Worm (Caenorhabditis elegans) whole organism, mixed stage, embryonic: ENCODE results near the gene pqn-22.
A peak's percentile ranks its signal among the peaks of the same experiment; 100 is the strongest.

ENCODE experiments used
- M03D4.4 ChIP-seq: sonication (generic microtip); optimal IDR thresholded peaks from 2 replicates; lab custom pipeline; 2017; ENCODE audit warnings: mild to moderate bottlenecking, missing genetic modification characterization, missing compliant biosample characterization
- bed-3 ChIP-seq: fragments of 200-800 bp; sonication (Bioruptor generic); optimal IDR thresholded peaks from 3 replicates; lab custom pipeline; 2018; ENCODE audit warnings: mild to moderate bottlenecking, missing genetic modification characterization, moderate library complexity, missing compliant biosample characterization
- ceh-39 ChIP-seq: fragments of 150-350 bp; optimal IDR thresholded peaks from 2 replicates; lab custom pipeline; 2014; ENCODE audit warnings: missing biosample characterization, missing genetic modification characterization
- ceh-83 ChIP-seq: fragments of 200-800 bp; sonication (Bioruptor generic); optimal IDR thresholded peaks from 2 replicates; lab custom pipeline; 2018; ENCODE audit warnings: mild to moderate bottlenecking, missing genetic modification characterization, missing compliant biosample characterization
- ces-1 ChIP-seq: fragments of 150-350 bp; optimal IDR thresholded peaks from 2 replicates; lab custom pipeline; 2014; ENCODE audit warnings: missing biosample characterization, missing genetic modification reagents, missing genetic modification characterization
- cnd-1 ChIP-seq: fragments of 200-800 bp; sonication (Bioruptor generic); optimal IDR thresholded peaks from 2 replicates; lab custom pipeline; 2018; ENCODE audit warnings: mild to moderate bottlenecking, missing genetic modification characterization, missing compliant biosample characterization
- drap-1 ChIP-seq: fragments of 200-800 bp; sonication (Bioruptor generic); optimal IDR thresholded peaks from 3 replicates; lab custom pipeline; 2018; ENCODE audit warnings: mild to moderate bottlenecking, missing genetic modification characterization, missing compliant biosample characterization
- elt-1 ChIP-seq: sonication (generic microtip); optimal IDR thresholded peaks from 2 replicates; lab custom pipeline; 2017; ENCODE audit warnings: missing genetic modification characterization, mild to moderate bottlenecking, missing compliant biosample characterization, antibody characterized with exemption, moderate library complexity, borderline replicate concordance; ENCODE audit not compliant: insufficient read depth
- flh-1 ChIP-seq: fragments of 200-800 bp; sonication (Bioruptor generic); optimal IDR thresholded peaks from 2 replicates; lab custom pipeline; 2018; ENCODE audit warnings: mild to moderate bottlenecking, missing genetic modification characterization, moderate library complexity, missing compliant biosample characterization
- ham-2 ChIP-seq: fragments of 200-800 bp; sonication (Bioruptor generic); optimal IDR thresholded peaks from 2 replicates; lab custom pipeline; 2018; ENCODE audit warnings: mild to moderate bottlenecking, missing genetic modification characterization, missing compliant biosample characterization
- hlh-1 ChIP-seq: fragments of 150-350 bp; optimal IDR thresholded peaks from 2 replicates; lab custom pipeline; 2014; ENCODE audit warnings: missing biosample characterization, missing genetic modification reagents, missing genetic modification characterization
- lin-32 ChIP-seq: fragments of 200-800 bp; sonication (Bioruptor generic); optimal IDR thresholded peaks from 2 replicates; lab custom pipeline; 2018; ENCODE audit warnings: mild to moderate bottlenecking, missing genetic modification characterization, missing compliant biosample characterization
- lsy-2 ChIP-seq: fragments of 150-350 bp; optimal IDR thresholded peaks from 2 replicates; lab custom pipeline; 2014; ENCODE audit warnings: missing biosample characterization, missing genetic modification characterization
- mep-1 ChIP-seq: fragments of 150-350 bp; optimal IDR thresholded peaks from 2 replicates; lab custom pipeline; 2017; ENCODE audit warnings: missing biosample characterization, missing genetic modification reagents, missing genetic modification characterization, inconsistent platforms
- mls-2 ChIP-seq: sonication (generic microtip); optimal IDR thresholded peaks from 2 replicates; lab custom pipeline; 2016; ENCODE audit warnings: mild to moderate bottlenecking, missing genetic modification characterization, moderate library complexity, missing compliant biosample characterization
- nhr-2 ChIP-seq: fragments of 150-350 bp; optimal IDR thresholded peaks from 2 replicates; lab custom pipeline; 2014; ENCODE audit warnings: missing biosample characterization, missing genetic modification characterization
- nhr-28 ChIP-seq: fragments of 150-350 bp; optimal IDR thresholded peaks from 2 replicates; lab custom pipeline; 2014; ENCODE audit warnings: missing biosample characterization, missing genetic modification characterization
- nhr-76 ChIP-seq: sonication (generic microtip); optimal IDR thresholded peaks from 2 replicates; lab custom pipeline; 2017; ENCODE audit warnings: missing biosample characterization, missing genetic modification characterization
- pha-4 ChIP-seq: fragments of 150-350 bp; optimal IDR thresholded peaks from 2 replicates; lab custom pipeline; 2018; ENCODE audit warnings: missing biosample characterization, missing genetic modification reagents, missing genetic modification characterization
- sem-2 ChIP-seq: fragments of 200-800 bp; sonication (Bioruptor generic); optimal IDR thresholded peaks from 2 replicates; lab custom pipeline; 2018; ENCODE audit warnings: mild to moderate bottlenecking, missing genetic modification characterization, missing compliant biosample characterization
- snpc-4 ChIP-seq: fragments of 150-350 bp; optimal IDR thresholded peaks from 2 replicates; lab custom pipeline; 2014; ENCODE audit warnings: missing biosample characterization, missing genetic modification characterization
- sptf-1 ChIP-seq: sonication (generic microtip); optimal IDR thresholded peaks from 2 replicates; lab custom pipeline; 2017; ENCODE audit warnings: mild to moderate bottlenecking, missing genetic modification characterization, moderate library complexity, missing compliant biosample characterization
- tbx-8 ChIP-seq: fragments of 200-800 bp; sonication (Bioruptor generic); optimal IDR thresholded peaks from 2 replicates; lab custom pipeline; 2018; ENCODE audit warnings: mild to moderate bottlenecking, missing genetic modification characterization, moderate library complexity, missing compliant biosample characterization
- unc-120 ChIP-seq: sonication (generic microtip); optimal IDR thresholded peaks from 2 replicates; lab custom pipeline; 2017; ENCODE audit warnings: missing genetic modification characterization, missing compliant biosample characterization; ENCODE audit not compliant: poor library complexity, severe bottlenecking
- unc-39 ChIP-seq: fragments of 150-350 bp; optimal IDR thresholded peaks from 2 replicates; lab custom pipeline; 2014; ENCODE audit warnings: missing biosample characterization, missing genetic modification characterization
- unc-62 ChIP-seq: fragments of 150-350 bp; optimal IDR thresholded peaks from 2 replicates; lab custom pipeline; 2014; ENCODE audit warnings: missing biosample characterization, missing genetic modification reagents, missing genetic modification characterization
- zip-8 ChIP-seq: fragments of 150-350 bp; optimal IDR thresholded peaks from 2 replicates; lab custom pipeline; 2014; ENCODE audit warnings: missing biosample characterization, missing genetic modification characterization
- ztf-11 ChIP-seq: fragments of 150-350 bp; optimal IDR thresholded peaks from 2 replicates; lab custom pipeline; 2014; ENCODE audit warnings: missing biosample characterization, missing genetic modification characterization

pqn-22 gene

DNA sequence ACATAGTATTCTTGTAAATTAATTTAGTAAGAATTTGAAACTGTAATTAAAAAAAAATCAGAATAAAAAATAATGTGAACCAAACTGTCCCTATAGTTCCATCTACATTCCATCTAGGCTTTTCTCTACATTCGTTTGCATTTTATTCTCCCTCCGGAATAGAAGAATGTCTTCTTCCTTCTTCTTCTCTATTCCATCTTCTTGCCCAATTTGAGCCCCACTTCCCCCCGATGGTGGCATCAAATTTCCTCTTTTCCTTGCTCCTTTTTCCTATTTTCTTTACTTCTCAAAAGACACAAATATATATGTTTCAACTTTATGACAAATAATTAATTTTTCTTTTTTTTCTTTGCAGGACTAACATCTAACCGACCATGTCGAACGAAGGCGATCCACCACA lies 58.2 kb downstream of the pqn-22 start, which contains the start of gene unc-44:
TSS of gene unc-44 (plus strand) at position 356 of the 400 bp plus-strand sequence.
- TF ChIP-seq bed-3 (GFP tag; lab: Kevin White, UChicago) (no peak), ces-1 (GFP tag; lab: Kevin White, UChicago) (peak; percentile 55), mls-2 (tag; lab: Kevin White, UChicago) (no peak), sem-2 (no peak)
- TF ChIP-seq, all 35 proteins: peak for 1

DNA sequence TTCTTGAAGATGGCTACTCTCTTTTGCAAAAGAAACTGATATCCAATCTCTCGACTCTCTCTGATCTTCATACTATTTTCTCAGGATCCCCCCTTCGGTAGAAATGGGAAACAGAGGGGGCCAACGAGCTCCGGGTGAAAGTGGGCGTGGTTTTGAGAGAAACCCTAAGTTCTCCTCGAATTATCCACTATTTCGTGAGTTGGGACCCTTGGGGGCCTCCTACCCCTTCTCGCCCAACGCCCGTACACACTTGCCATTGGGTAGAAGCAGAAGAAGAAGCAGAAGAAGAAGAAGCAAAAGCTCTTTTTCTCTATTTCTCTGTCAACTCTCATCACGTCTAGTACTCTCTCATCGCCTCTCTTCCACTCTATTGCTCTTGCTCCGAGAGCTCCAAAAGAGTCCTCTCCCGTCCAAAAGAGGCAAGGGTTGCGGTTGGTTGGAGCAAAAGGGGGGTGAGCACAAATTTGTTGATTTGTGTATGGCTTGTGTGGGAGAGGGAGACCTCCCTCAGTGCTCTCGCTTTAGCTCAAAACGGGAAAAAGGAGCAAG lies 59.4 kb downstream of the pqn-22 start:
- TF ChIP-seq mep-1 (tag; lab: Kevin White, UChicago), result peak; percentile 54
- no peak for TF ChIP-seq ham-2 (GFP tag; lab: Kevin White, UChicago)
- no peak for TF ChIP-seq tbx-8 (GFP tag; lab: Kevin White, UChicago)
- TF ChIP-seq sptf-1 (tag; lab: Kevin White, UChicago), result peak; percentile 60
- TF ChIP-seq lsy-2 (tag; lab: Kevin White, UChicago), result peak; percentile 41
- no peak for TF ChIP-seq lin-32 (GFP tag; lab: Kevin White, UChicago)
- TF ChIP-seq zip-8 (tag; lab: Kevin White, UChicago), result no peak
- TF ChIP-seq hlh-1 (tag; lab: Kevin White, UChicago), result peak; percentile 51
- peak; percentile 35 for TF ChIP-seq ceh-83 (GFP tag; lab: Kevin White, UChicago)
- no peak for TF ChIP-seq nhr-76 (tag; lab: Kevin White, UChicago)
- no peak for TF ChIP-seq pha-4 (tag; lab: Kevin White, UChicago)
- peak; percentile 84 for TF ChIP-seq ces-1 (GFP tag; lab: Kevin White, UChicago)
- TF ChIP-seq ztf-11 (tag; lab: Kevin White, UChicago), result no peak
- no peak for TF ChIP-seq flh-1 (GFP tag; lab: Kevin White, UChicago)
- no peak for TF ChIP-seq sem-2
- peak; percentile 36 for TF ChIP-seq mls-2 (tag; lab: Kevin White, UChicago)
- TF ChIP-seq nhr-28 (tag; lab: Kevin White, UChicago), result no peak
- TF ChIP-seq snpc-4 (tag; lab: Kevin White, UChicago), result no peak
- TF ChIP-seq nhr-2 (tag; lab: Kevin White, UChicago), result no peak
- peak; percentile 39 for TF ChIP-seq drap-1 (GFP tag; lab: Kevin White, UChicago)
- TF ChIP-seq elt-1 (tag; lab: Kevin White, UChicago), result no peak
- TF ChIP-seq ceh-39 (tag; lab: Kevin White, UChicago), result no peak
- no peak for TF ChIP-seq unc-62 (GFP tag; lab: Kevin White, UChicago)
- peak; percentile 94 for TF ChIP-seq unc-120 (tag; lab: Kevin White, UChicago)
- peak; percentile 42 for TF ChIP-seq M03D4.4

DNA sequence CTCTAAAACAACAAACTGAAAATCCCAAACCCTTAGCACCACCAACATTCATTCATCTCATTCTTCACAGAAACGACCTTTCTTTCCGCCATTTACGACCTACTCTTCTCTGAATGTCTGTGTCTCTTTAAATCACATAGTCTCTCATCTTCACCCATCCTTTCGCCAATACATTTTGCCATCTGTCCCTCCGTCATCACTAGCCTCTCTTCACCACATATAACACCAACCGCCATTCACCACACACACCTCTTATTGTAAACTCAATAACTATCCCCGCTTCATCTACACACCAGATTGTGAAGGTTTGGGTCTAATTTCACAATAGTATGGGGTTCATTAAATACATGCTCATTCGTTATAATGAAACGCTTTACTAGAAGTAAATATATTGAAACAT lies 62.9 kb downstream of the pqn-22 start:
- TF ChIP-seq sem-2, result no peak
- peak; percentile 18 for TF ChIP-seq mep-1 (tag; lab: Kevin White, UChicago)
- peak; percentile 13 for TF ChIP-seq unc-62 (GFP tag; lab: Kevin White, UChicago)
- TF ChIP-seq mls-2 (tag; lab: Kevin White, UChicago), result no peak
- peak; percentile 88 for TF ChIP-seq cnd-1 (tag; lab: Kevin White, UChicago)
- TF ChIP-seq hlh-1 (tag; lab: Kevin White, UChicago), result peak; percentile 65
- peak; percentile 80 for TF ChIP-seq ces-1 (GFP tag; lab: Kevin White, UChicago)
- TF ChIP-seq lin-32 (GFP tag; lab: Kevin White, UChicago), result peak; percentile 25
- TF ChIP-seq unc-39 (tag; lab: Kevin White, UChicago), result peak; percentile 23
- peak; percentile 48 for TF ChIP-seq ztf-11 (tag; lab: Kevin White, UChicago)
